Fruit fly (Drosophila melanogaster) whole organism, wandering third instar larva: ENCODE results near the gene htk.

Source experiments
- Abd-B ChIP-seq: fragments of >200 bp; optimal IDR thresholded peaks from 2 replicates; lab custom pipeline; 2017; ENCODE audit warnings: missing biosample characterization, missing genetic modification characterization
- CG32264 ChIP-seq: fragments of 200-800 bp; sonication (Bioruptor generic); optimal IDR thresholded peaks from 2 replicates; lab custom pipeline; 2016; ENCODE audit warnings: missing biosample characterization, missing genetic modification characterization
- CG9705 ChIP-seq: fragments of 200-800 bp; sonication (Bioruptor generic); optimal IDR thresholded peaks from 2 replicates; lab custom pipeline; 2018; ENCODE audit warnings: missing biosample characterization, mild to moderate bottlenecking, missing genetic modification characterization
- CrebA ChIP-seq: fragments of 200-800 bp; sonication (Bioruptor generic); optimal IDR thresholded peaks from 2 replicates; lab custom pipeline; 2016; ENCODE audit warnings: missing biosample characterization, mild to moderate bottlenecking, missing genetic modification characterization, borderline replicate concordance
- Dif ChIP-seq: fragments of 200-275, 200-300 bp; sonication (Bioruptor generic); optimal IDR thresholded peaks from 2 replicates; lab custom pipeline; 2018; ENCODE audit warnings: missing biosample characterization, missing genetic modification characterization; ENCODE audit not compliant: partially characterized antibody
- GATAd ChIP-seq: sonication (Bioruptor generic); optimal IDR thresholded peaks from 2 replicates; lab custom pipeline; 2016; ENCODE audit warnings: missing biosample characterization, missing genetic modification characterization
- HLH106 ChIP-seq: fragments of 200-800 bp; optimal IDR thresholded peaks from 3 replicates; lab custom pipeline; 2019; ENCODE audit warnings: missing biosample characterization, mild to moderate bottlenecking, missing genetic modification characterization, moderate library complexity
- Hnf4 ChIP-seq: fragments of 200-800 bp; sonication (Bioruptor generic); optimal IDR thresholded peaks from 2 replicates; lab custom pipeline; 2016; ENCODE audit warnings: missing biosample characterization, mild to moderate bottlenecking, missing genetic modification characterization
- Hr78 ChIP-seq: fragments of >200 bp; optimal IDR thresholded peaks from 2 replicates; lab custom pipeline; 2017; ENCODE audit warnings: missing biosample characterization, missing genetic modification characterization
- Hr83 ChIP-seq: fragments of 200-300 bp; sonication (Bioruptor generic); optimal IDR thresholded peaks from 2 replicates; lab custom pipeline; 2016; ENCODE audit warnings: missing biosample characterization, mild to moderate bottlenecking, missing genetic modification characterization, moderate library complexity; ENCODE audit not compliant: poor library complexity, severe bottlenecking
- Jra ChIP-seq: sonication (Bioruptor generic); optimal IDR thresholded peaks from 2 replicates; lab custom pipeline; 2016; ENCODE audit warnings: missing biosample characterization, missing genetic modification characterization
- Myc ChIP-seq: fragments of >200 bp; optimal IDR thresholded peaks from 2 replicates; lab custom pipeline; 2017
- OdsH ChIP-seq: fragments of 200-800 bp; sonication (Bioruptor generic); optimal IDR thresholded peaks from 2 replicates; lab custom pipeline; 2016; ENCODE audit warnings: missing biosample characterization, mild to moderate bottlenecking, missing genetic modification characterization
- Rel ChIP-seq, 2 experiments: fragments of 200-800 bp; sonication (Bioruptor generic) in 1 of 2; optimal IDR thresholded peaks; 2 replicates in 1 of 2; 3 replicates in 1 of 2; lab custom pipeline; 2016 to 2019; ENCODE audit warnings: mild to moderate bottlenecking in 2 of 2, missing biosample characterization in 2 of 2, missing genetic modification characterization in 2 of 2, moderate library complexity in 1 of 2
- Sp1 ChIP-seq: fragments of 200-800 bp; sonication (Bioruptor generic); optimal IDR thresholded peaks from 3 replicates; lab custom pipeline; 2019; ENCODE audit warnings: missing biosample characterization, mild to moderate bottlenecking, missing genetic modification characterization, moderate library complexity
- br ChIP-seq: fragments of 200-800 bp; sonication (Bioruptor generic); optimal IDR thresholded peaks from 2 replicates; lab custom pipeline; 2016; ENCODE audit warnings: missing biosample characterization, missing genetic modification characterization
- brk ChIP-seq: fragments of 200-800 bp; sonication (Bioruptor generic); optimal IDR thresholded peaks from 2 replicates; lab custom pipeline; 2016; ENCODE audit warnings: missing biosample characterization, mild to moderate bottlenecking, missing genetic modification characterization
- dl ChIP-seq, 2 experiments: fragments of 175-275, 200-275 bp in 1 of 2; fragments of 200-275 bp in 1 of 2; sonication (Bioruptor generic); optimal IDR thresholded peaks; lab custom pipeline; 2018; ENCODE audit warnings: mild to moderate bottlenecking in 2 of 2, missing biosample characterization in 2 of 2, missing genetic modification characterization in 2 of 2, moderate library complexity in 2 of 2; ENCODE audit not compliant: partially characterized antibody in 2 of 2, insufficient read depth in 1 of 2
- dmrt93B ChIP-seq: fragments of 200-800 bp; sonication (Bioruptor generic); optimal IDR thresholded peaks from 2 replicates; lab custom pipeline; 2018; ENCODE audit warnings: missing biosample characterization, mild to moderate bottlenecking, missing genetic modification characterization
- dsf ChIP-seq: sonication (Bioruptor generic); optimal IDR thresholded peaks from 2 replicates; lab custom pipeline; 2016; ENCODE audit warnings: missing biosample characterization, missing genetic modification characterization, borderline replicate concordance
- ey ChIP-seq: fragments of 200-800 bp; sonication (Bioruptor generic); optimal IDR thresholded peaks from 2 replicates; lab custom pipeline; 2016; ENCODE audit warnings: missing biosample characterization, missing genetic modification characterization
- foxo ChIP-seq, 2 experiments: fragments of 200-800 bp; sonication (Bioruptor generic); optimal IDR thresholded peaks; 2 replicates in 1 of 2; 3 replicates in 1 of 2; lab custom pipeline; 2016 to 2017; ENCODE audit warnings: missing biosample characterization in 2 of 2, missing genetic modification characterization in 2 of 2
- fru ChIP-seq: fragments of 200-800 bp; sonication (Bioruptor generic); optimal IDR thresholded peaks from 3 replicates; lab custom pipeline; 2016; ENCODE audit warnings: missing biosample characterization, mild to moderate bottlenecking, missing genetic modification characterization
- h ChIP-seq: fragments of 200-800 bp; sonication (Bioruptor generic); optimal IDR thresholded peaks from 3 replicates; lab custom pipeline; 2016; ENCODE audit warnings: missing biosample characterization, mild to moderate bottlenecking, missing genetic modification characterization
- lola ChIP-seq: fragments of >200 bp; optimal IDR thresholded peaks from 2 replicates; lab custom pipeline; 2017; ENCODE audit warnings: missing biosample characterization, missing genetic modification characterization
- psq ChIP-seq: fragments of 200-800 bp; sonication (Bioruptor generic); optimal IDR thresholded peaks from 3 replicates; lab custom pipeline; 2017; ENCODE audit warnings: missing biosample characterization, mild to moderate bottlenecking, missing genetic modification characterization, moderate library complexity
- rgr ChIP-seq: fragments of 200-800 bp; sonication (Bioruptor generic); optimal IDR thresholded peaks from 3 replicates; lab custom pipeline; 2016; ENCODE audit warnings: missing biosample characterization, mild to moderate bottlenecking, missing genetic modification characterization
- sv ChIP-seq: fragments of 200-800 bp; sonication (Bioruptor generic); optimal IDR thresholded peaks from 3 replicates; lab custom pipeline; 2016; ENCODE audit warnings: missing biosample characterization, missing genetic modification characterization
- usp ChIP-seq: fragments of >200 bp; optimal IDR thresholded peaks from 2 replicates; lab custom pipeline; 2017; ENCODE audit warnings: missing biosample characterization, missing genetic modification characterization
- woc ChIP-seq: sonication (Bioruptor generic); optimal IDR thresholded peaks from 2 replicates; lab custom pipeline; 2016; ENCODE audit warnings: missing biosample characterization, mild to moderate bottlenecking, missing genetic modification characterization

The htk gene

DNA sequence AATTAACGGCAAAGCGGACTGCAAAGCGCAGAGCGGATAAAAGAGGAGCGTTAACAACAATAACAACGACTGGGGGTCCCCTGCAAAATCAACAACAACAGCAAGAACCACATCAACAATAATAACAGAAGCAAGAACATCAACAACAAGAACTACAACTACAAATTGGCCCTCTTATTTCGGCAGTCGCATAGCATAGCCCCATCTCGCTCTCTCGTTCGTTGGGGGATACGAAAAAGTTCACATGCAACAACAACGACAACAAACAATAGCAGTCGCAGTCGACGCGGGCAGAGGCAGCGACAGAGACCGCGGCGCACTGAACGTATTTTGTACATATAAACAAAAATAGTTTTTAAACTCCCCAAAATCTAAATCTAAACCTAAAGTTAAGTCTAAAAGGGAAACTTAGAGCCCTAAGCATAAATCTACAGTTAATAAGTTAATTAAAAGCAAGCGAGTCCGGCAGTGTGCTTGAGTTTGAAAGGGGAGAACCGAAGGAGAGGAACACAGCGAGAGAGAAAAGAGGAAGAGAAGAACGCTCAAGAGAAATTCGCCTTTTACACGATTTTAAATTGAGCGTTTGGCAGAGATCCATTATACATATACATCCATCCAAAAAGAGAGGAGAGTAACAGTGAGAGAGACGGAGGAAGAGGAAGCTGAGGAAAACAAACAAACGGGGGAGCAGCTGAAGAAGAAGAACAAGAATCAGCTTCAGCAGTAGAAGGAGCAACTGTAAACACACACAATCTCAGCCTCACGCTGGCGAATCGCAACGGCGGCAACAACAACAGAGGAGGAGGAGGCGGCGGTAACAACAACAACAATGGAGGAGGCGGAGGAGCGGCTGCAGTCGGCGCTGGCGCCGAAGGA lies 21.3 kb downstream of the htk start:
- TF ChIP-seq Sp1 (GFP tag; lab: Kevin White, UChicago): no peak
- no peak for TF ChIP-seq sv (GFP tag; lab: Kevin White, UChicago)
- peak in 1 of 2 experiments; percentile 61 for TF ChIP-seq dl (GFP tag; optimal IDR thresholded peaks at IDR 0.05; lab: Kevin White, UChicago; ENCODE audit: insufficient read depth in 1 of 2, partially characterized antibody in 2 of 2)
- TF ChIP-seq brk (GFP tag; lab: Kevin White, UChicago): no peak
- peak; percentile 82 for TF ChIP-seq psq (GFP tag; lab: Kevin White, UChicago)
- TF ChIP-seq Rel (GFP tag; optimal IDR thresholded peaks at IDR 0.05; lab: Kevin White, UChicago): no peak
- peak; percentile 52 for TF ChIP-seq Rel (tag; optimal IDR thresholded peaks at IDR 0.05; lab: Kevin White, UChicago)
- TF ChIP-seq Dif: peak; percentile 19
- no peak for TF ChIP-seq dsf (GFP tag; lab: Kevin White, UChicago)
- TF ChIP-seq, all 38 proteins: peak for 4

DNA sequence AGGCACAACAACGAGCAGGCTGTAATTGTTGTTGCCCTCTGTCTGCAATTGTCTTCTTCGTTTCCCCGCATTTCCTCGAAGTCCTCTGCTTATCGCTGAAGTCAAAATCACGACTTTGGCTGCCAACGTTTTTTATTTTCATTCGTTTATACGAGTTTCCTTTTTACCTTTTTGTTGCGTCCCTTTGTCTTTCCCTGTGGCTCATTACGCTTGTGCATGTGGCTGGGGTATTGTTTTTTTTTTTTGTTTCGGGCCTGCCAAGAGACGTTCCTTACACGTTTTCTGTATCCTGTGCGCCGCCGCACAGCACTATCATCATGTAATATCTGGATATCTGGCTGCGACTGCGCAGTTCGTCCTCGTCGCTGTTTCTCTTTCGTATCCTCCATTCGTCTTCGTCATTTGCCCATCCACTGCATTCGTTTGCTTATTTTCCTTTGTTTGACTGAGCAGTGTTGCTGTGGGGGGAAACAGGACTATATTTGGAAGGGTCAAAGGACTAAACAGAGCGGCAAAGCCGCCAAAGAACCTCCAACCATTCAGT lies 22.9 kb downstream of the htk start:
- TF ChIP-seq dmrt93B (GFP tag; lab: Kevin White, UChicago) (no peak), psq (GFP tag; lab: Kevin White, UChicago) (peak; percentile 73), dsf (GFP tag; lab: Kevin White, UChicago) (no peak)

DNA sequence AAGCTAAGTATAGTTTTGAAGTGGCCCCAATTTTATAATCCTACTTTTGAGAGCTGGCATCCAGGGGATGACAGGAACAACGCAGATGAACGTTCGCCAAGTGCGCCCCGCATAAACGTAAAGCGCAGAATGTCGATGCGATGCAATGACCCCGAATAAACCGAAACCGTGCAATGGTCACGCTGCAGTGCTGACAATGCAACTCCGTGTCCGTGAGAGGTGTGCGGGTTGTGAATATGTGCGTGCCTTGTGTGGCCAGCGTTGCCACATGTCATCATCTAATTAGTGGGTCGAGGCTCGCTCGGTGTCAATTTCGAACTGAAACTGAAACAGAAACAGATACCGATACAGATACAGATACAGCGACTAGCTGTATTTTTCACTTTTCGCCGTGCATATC lies 24.7 kb downstream of the htk start:
- no peak for TF ChIP-seq ey (GFP tag; lab: Kevin White, UChicago)
- TF ChIP-seq Hr83 (GFP tag; lab: Kevin White, UChicago): no peak
- no peak for TF ChIP-seq psq (GFP tag; lab: Kevin White, UChicago)
- no peak for TF ChIP-seq Myc
- no peak for TF ChIP-seq Jra (GFP tag; lab: Kevin White, UChicago)
- no peak for TF ChIP-seq OdsH
- no peak for TF ChIP-seq rgr (GFP tag; lab: Kevin White, UChicago)
- TF ChIP-seq Dif: no peak
- TF ChIP-seq woc (GFP tag; lab: Kevin White, UChicago): no peak
- no peak for TF ChIP-seq usp
- TF ChIP-seq h (GFP tag; lab: Kevin White, UChicago): no peak
- TF ChIP-seq CG9705 (GFP tag; lab: Kevin White, UChicago): no peak
- TF ChIP-seq GATAd: no peak
- TF ChIP-seq Abd-B (GFP tag; lab: Kevin White, UChicago): no peak
- no peak for TF ChIP-seq HLH106 (tag; lab: Kevin White, UChicago)

DNA sequence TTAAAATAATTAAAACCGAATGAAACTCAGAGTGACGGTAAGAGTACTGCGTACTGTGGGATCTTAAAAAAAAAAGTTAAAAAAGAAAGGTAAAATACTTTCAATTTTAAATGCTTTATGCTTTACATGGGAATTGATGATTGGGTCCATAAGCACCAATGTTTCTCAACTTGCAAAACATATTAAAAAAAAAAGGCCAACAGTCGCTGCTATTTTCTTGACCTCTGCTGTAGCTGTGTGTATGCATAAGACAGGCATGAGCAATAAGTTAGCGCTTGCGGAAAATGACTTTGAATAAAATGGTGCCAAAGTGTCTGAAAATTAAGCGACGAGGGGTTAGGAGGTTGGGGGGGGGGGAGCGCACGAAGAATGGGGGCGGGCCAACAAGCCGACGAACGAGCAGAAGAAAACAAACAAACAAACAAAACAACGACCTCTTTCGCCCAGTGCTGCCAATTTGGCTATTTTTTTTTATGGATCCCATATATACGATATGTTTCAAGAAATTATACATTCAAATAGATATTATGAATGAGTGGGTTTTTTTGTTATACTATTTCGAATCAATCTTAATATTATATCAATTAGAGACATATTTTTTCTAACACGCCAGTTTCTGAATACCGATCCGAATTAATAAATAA lies 26.1 kb downstream of the htk start:
- TF ChIP-seq psq (GFP tag; lab: Kevin White, UChicago): peak; percentile 54
- peak; percentile 49 for TF ChIP-seq Myc
- TF ChIP-seq CG32264: peak; percentile 19
- no peak for TF ChIP-seq lola (GFP tag; lab: Kevin White, UChicago)
- TF ChIP-seq Hr78 (GFP tag; lab: Kevin White, UChicago): no peak
- TF ChIP-seq fru: peak; percentile 72
- peak; percentile 67 for TF ChIP-seq rgr (GFP tag; lab: Kevin White, UChicago)
- peak; percentile 62 for TF ChIP-seq h (GFP tag; lab: Kevin White, UChicago)
- peak; percentile 56 for TF ChIP-seq OdsH
- TF ChIP-seq woc (GFP tag; lab: Kevin White, UChicago): peak; percentile 27
- no peak for TF ChIP-seq dsf (GFP tag; lab: Kevin White, UChicago)
- TF ChIP-seq Sp1 (GFP tag; lab: Kevin White, UChicago): peak; percentile 60
- peak; percentile 57 for TF ChIP-seq Hr83 (GFP tag; lab: Kevin White, UChicago)
- peak in 1 of 2 experiments; percentile 71 for TF ChIP-seq foxo (GFP tag; optimal IDR thresholded peaks at IDR 0.05; lab: Kevin White, UChicago)
- peak; percentile 39 for TF ChIP-seq HLH106 (tag; lab: Kevin White, UChicago)
- no peak for TF ChIP-seq Hnf4 (GFP tag; lab: Kevin White, UChicago)
- no peak for TF ChIP-seq CrebA (GFP tag; lab: Kevin White, UChicago)
- no peak for TF ChIP-seq usp
- TF ChIP-seq ey (GFP tag; lab: Kevin White, UChicago): peak; percentile 64
- peak; percentile 64 for TF ChIP-seq br (GFP tag; lab: Kevin White, UChicago)
